ENCODE assay signal across 6 worm cellular contexts in genomic region chrX:815929-816328, ce11.
TF ChIP-seq lines count a peak whose summit lies in the region.

TSS of gene ifd-2 (minus strand) at chrX:815929.

TF ChIP-seq in whole organism, L1 larva, 84 proteins besides CTCF, POLR2A, EP300 and RAD21:
- TF ChIP-seq mdl-1 (tag; optimal IDR thresholded peaks at IDR 0.05; lab: Kevin White, UChicago) (no peak), elt-2 (tag; optimal IDR thresholded peaks at IDR 0.05; lab: Kevin White, UChicago) (peak; percentile 51), mep-1 (tag; optimal IDR thresholded peaks at IDR 0.05; lab: Kevin White, UChicago) (no peak), snu-23 (GFP tag; optimal IDR thresholded peaks at IDR 0.05; lab: Kevin White, UChicago) (no peak), unc-86 (tag; optimal IDR thresholded peaks at IDR 0.05; lab: Kevin White, UChicago) (no peak), efl-1 (optimal IDR thresholded peaks at IDR 0.05; lab: Kevin White, UChicago) (no peak), efl-1 (GFP tag; optimal IDR thresholded peaks at IDR 0.05 in 1 of 2; lab: Kevin White, UChicago) (peak in 1 of 2 experiments; percentile 7)
TF ChIP-seq in whole organism, L1 larva: peak in this region for 2.

TF ChIP-seq in whole organism, L2 larva, 48 proteins besides CTCF, POLR2A, EP300 and RAD21:
- no peak for TF ChIP-seq elt-3 (tag; optimal IDR thresholded peaks at IDR 0.05; lab: Kevin White, UChicago)
- no peak for TF ChIP-seq nhr-10 (tag; optimal IDR thresholded peaks at IDR 0.05; lab: Kevin White, UChicago)
- no peak for TF ChIP-seq unc-62 (GFP tag; optimal IDR thresholded peaks at IDR 0.05; lab: Kevin White, UChicago)
- peak; percentile 42 for TF ChIP-seq crh-2 (tag; optimal IDR thresholded peaks at IDR 0.05; lab: Kevin White, UChicago)
- no peak for TF ChIP-seq ztf-1 (GFP tag; conservative IDR thresholded peaks at IDR 0.05; lab: Robert Waterston, UW)
- TF ChIP-seq dmd-4 (tag; optimal IDR thresholded peaks at IDR 0.05; lab: Kevin White, UChicago), result no peak
- TF ChIP-seq skn-1 (tag; optimal IDR thresholded peaks at IDR 0.05; lab: Kevin White, UChicago), result no peak
- TF ChIP-seq fos-1 (tag; optimal IDR thresholded peaks at IDR 0.05; lab: Kevin White, UChicago), result peak; percentile 94
- TF ChIP-seq nhr-12 (tag; optimal IDR thresholded peaks at IDR 0.05; lab: Kevin White, UChicago), result no peak
- TF ChIP-seq unc-55 (GFP tag; optimal IDR thresholded peaks at IDR 0.05; lab: Kevin White, UChicago), result no peak
- TF ChIP-seq ZK546.5 (tag; optimal IDR thresholded peaks at IDR 0.05; lab: Kevin White, UChicago), result no peak
- TF ChIP-seq lsy-2 (tag; optimal IDR thresholded peaks at IDR 0.05; lab: Kevin White, UChicago), result no peak
- TF ChIP-seq ama-1 (optimal IDR thresholded peaks at IDR 0.05; lab: Kevin White, UChicago), result no peak
- no peak for TF ChIP-seq R02D3.7 (tag; optimal IDR thresholded peaks at IDR 0.05; lab: Kevin White, UChicago)
- no peak for TF ChIP-seq nhr-21 (tag; optimal IDR thresholded peaks at IDR 0.05; lab: Kevin White, UChicago)
- no peak for TF ChIP-seq sma-3 (GFP tag; optimal IDR thresholded peaks at IDR 0.05; lab: Kevin White, UChicago)
- no peak for TF ChIP-seq ceh-82 (tag; optimal IDR thresholded peaks at IDR 0.05; lab: Kevin White, UChicago)
TF ChIP-seq in whole organism, L2 larva: peak in this region for 2.

TF ChIP-seq in whole organism, L3 larva, 47 proteins besides CTCF, POLR2A, EP300 and RAD21:
- TF ChIP-seq ztf-11 (tag; optimal IDR thresholded peaks at IDR 0.05; lab: Kevin White, UChicago), result no peak
- TF ChIP-seq ceh-9 (tag; optimal IDR thresholded peaks at IDR 0.05; lab: Kevin White, UChicago), result no peak
- TF ChIP-seq pha-4 (tag; optimal IDR thresholded peaks at IDR 0.05; lab: Kevin White, UChicago), result peak; percentile 8
- TF ChIP-seq elt-2 (tag; optimal IDR thresholded peaks at IDR 0.05; lab: Kevin White, UChicago), result peak; percentile 87
- TF ChIP-seq lin-15B (tag; optimal IDR thresholded peaks at IDR 0.05; lab: Kevin White, UChicago), result no peak
- TF ChIP-seq pqm-1 (tag; optimal IDR thresholded peaks at IDR 0.05; lab: Kevin White, UChicago), result peak; percentile 74
- TF ChIP-seq daf-12 (tag; optimal IDR thresholded peaks at IDR 0.05; lab: Kevin White, UChicago), result no peak
- no peak for TF ChIP-seq lsy-12 (tag; optimal IDR thresholded peaks at IDR 0.05; lab: Kevin White, UChicago)

TF ChIP-seq in whole organism, L4 larva, 104 proteins besides CTCF, POLR2A, EP300 and RAD21 (continues in another document):
- TF ChIP-seq lsy-2 (tag; optimal IDR thresholded peaks at IDR 0.05; lab: Kevin White, UChicago) (no peak), daf-8 (GFP tag; IDR thresholded peaks at IDR 0.05; lab: Robert Waterston, UW) (no peak), lin-29 (GFP tag; IDR thresholded peaks at IDR 0.05; lab: Robert Waterston, UW) (no peak), nhr-111 (GFP tag; optimal IDR thresholded peaks at IDR 0.05; lab: Kevin White, UChicago) (no peak), zip-11 (GFP tag; IDR thresholded peaks at IDR 0.05; lab: Robert Waterston, UW) (no peak), php-3 (GFP tag; IDR thresholded peaks at IDR 0.05; lab: Robert Waterston, UW) (peak; percentile 73), unc-39 (tag; optimal IDR thresholded peaks at IDR 0.05; lab: Kevin White, UChicago) (no peak), pha-4 (GFP tag; IDR thresholded peaks at IDR 0.05; lab: Robert Waterston, UW) (no peak), pha-4 (tag; optimal IDR thresholded peaks at IDR 0.05; lab: Kevin White, UChicago) (no peak), aha-1 (tag; lab: Kevin White, UChicago) (no peak), ztf-7 (tag; optimal IDR thresholded peaks at IDR 0.05; lab: Kevin White, UChicago) (no peak), fkh-10 (GFP tag; optimal IDR thresholded peaks at IDR 0.05; lab: Kevin White, UChicago) (no peak), hlh-30 (tag; optimal IDR thresholded peaks at IDR 0.05; lab: Kevin White, UChicago; ENCODE audit: insufficient read depth) (no peak), nhr-10 (tag; optimal IDR thresholded peaks at IDR 0.05; lab: Kevin White, UChicago) (no peak), F10B5.3 (tag; optimal IDR thresholded peaks at IDR 0.05; lab: Kevin White, UChicago) (no peak), dpl-1 (GFP tag; optimal IDR thresholded peaks at IDR 0.05; lab: Kevin White, UChicago) (no peak), jun-1 (tag; optimal IDR thresholded peaks at IDR 0.05; lab: Kevin White, UChicago) (no peak), zag-1 (tag; optimal IDR thresholded peaks at IDR 0.05; lab: Kevin White, UChicago) (no peak), T20F7.1 (GFP tag; optimal IDR thresholded peaks at IDR 0.05; lab: Kevin White, UChicago) (no peak), mxl-3 (GFP tag; optimal IDR thresholded peaks at IDR 0.05; lab: Kevin White, UChicago) (no peak), nhr-48 (tag; optimal IDR thresholded peaks at IDR 0.05; lab: Kevin White, UChicago) (no peak), dmd-6 (GFP tag; IDR thresholded peaks at IDR 0.05; lab: Robert Waterston, UW) (peak; percentile 69), madf-5 (GFP tag; IDR thresholded peaks at IDR 0.05; lab: Robert Waterston, UW) (no peak)

TF ChIP-seq in whole organism, late embryonic, 69 proteins besides CTCF, POLR2A, EP300 and RAD21:
- TF ChIP-seq lim-6 (tag; optimal IDR thresholded peaks at IDR 0.05; lab: Kevin White, UChicago) (no peak), rnt-1 (tag; optimal IDR thresholded peaks at IDR 0.05; lab: Kevin White, UChicago) (no peak), elt-2 (tag; optimal IDR thresholded peaks at IDR 0.05; lab: Kevin White, UChicago) (peak; percentile 78)
TF ChIP-seq in whole organism, late embryonic: peak in this region for 1.

TF ChIP-seq in whole organism, young adult, 124 proteins besides CTCF, POLR2A, EP300 and RAD21:
- TF ChIP-seq let-607 (tag; optimal IDR thresholded peaks at IDR 0.05; lab: Kevin White, UChicago) (peak in 1 of 2 experiments; percentile 26), F22D6.2 (tag; optimal IDR thresholded peaks at IDR 0.05; lab: Kevin White, UChicago) (no peak), nhr-80 (tag; optimal IDR thresholded peaks at IDR 0.05; lab: Kevin White, UChicago) (peak; percentile 91)
